Worm (Caenorhabditis elegans): ENCODE data around the gene orc-3.

Gene orc-3

DNA sequence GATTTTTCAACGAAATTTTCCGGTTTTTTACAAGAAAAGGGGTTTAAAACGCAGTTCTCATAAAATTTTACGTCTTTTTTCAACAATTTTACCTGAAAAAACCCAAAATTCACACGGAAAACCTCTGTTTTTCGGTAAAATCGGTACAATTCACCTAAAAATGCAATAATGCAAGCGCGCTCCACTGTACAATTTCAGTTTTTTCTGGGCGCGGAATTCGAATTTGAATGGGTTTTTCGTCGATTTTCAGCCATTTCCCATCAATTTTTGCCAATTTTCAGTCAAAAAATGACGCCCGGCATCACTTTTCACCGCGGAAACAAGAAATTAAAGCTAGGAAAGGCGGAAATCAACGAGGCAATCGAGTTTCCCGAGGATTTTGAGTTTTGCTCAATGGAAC, at the start of gene orc-3:
TSS of gene orc-3 (plus strand) at position 282 of the 400 bp plus-strand sequence.
- TF ChIP-seq Y53G8AR.9 (GFP tag; conservative IDR thresholded peaks at IDR 0.05) (no peak), lin-54 (GFP tag; optimal IDR thresholded peaks at IDR 0.05) (peak; percentile 74), dpl-1 (GFP tag; optimal IDR thresholded peaks at IDR 0.05) (peak; percentile 39), mcd-1 (GFP tag; IDR thresholded peaks at IDR 0.05) (peak; percentile 91), efl-1 (GFP tag; optimal IDR thresholded peaks at IDR 0.05) (peak; percentile 73), attf-5 (GFP tag; optimal IDR thresholded peaks at IDR 0.05) (peak; percentile 17), egl-44 (GFP tag; IDR thresholded peaks at IDR 0.05) (no peak), snpc-1.3 (tag; optimal IDR thresholded peaks at IDR 0.05; ENCODE audit: insufficient read depth) (no peak), repo-1 (tag; optimal IDR thresholded peaks at IDR 0.05) (no peak), nhr-120 (GFP tag; IDR thresholded peaks at IDR 0.05) (no peak), lin-35 (GFP tag; optimal IDR thresholded peaks at IDR 0.05) (peak in 1 of 3 experiments; percentile 69)

DNA sequence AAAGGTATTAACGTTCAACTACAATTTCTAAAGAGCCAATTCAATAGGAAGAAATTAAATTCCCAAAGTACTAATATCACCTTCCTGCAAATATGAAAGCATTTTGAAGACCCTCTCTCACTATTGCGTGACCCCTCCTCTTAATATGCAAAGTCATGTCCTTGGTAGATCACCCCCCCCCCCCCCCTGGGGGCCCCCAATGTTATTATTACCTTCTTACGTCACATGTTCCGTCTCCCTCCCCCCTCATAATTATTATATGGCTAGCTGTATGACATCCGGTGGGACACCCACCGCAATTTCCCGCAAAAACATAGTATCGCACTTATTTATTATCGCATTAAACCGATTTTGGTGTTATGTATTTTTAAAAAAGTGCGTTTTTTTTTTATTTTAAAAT, 46.0 kb upstream of the orc-3 start:
- TF ChIP-seq die-1 (tag; optimal IDR thresholded peaks at IDR 0.05) (no peak), hmg-1.2 (GFP tag; IDR thresholded peaks at IDR 0.05) (no peak), attf-5 (GFP tag; optimal IDR thresholded peaks at IDR 0.05) (no peak)

DNA sequence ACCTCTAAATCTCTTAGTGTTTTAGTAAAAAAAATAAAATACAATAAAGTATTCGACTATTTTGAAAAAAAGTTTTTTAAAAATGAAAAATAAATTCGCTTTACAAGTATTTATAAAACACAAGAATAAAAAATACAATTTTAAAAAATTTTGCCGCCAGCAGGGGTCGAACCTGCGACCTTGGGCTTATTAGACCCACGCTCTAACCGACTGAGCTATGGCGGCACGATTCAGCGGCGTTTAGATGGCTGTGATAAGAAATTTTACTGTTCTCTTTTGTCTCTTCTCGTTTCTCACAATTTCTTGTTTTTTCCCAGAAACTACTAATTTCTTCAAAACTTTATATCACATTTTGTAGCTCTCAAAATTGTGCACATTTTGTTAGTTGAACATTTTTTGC, 44.7 kb upstream of the orc-3 start:
- peak; percentile 68 for TF ChIP-seq him-1 (tag; optimal IDR thresholded peaks at IDR 0.05)
- peak; percentile 10 for TF ChIP-seq lsy-27 (tag; optimal IDR thresholded peaks at IDR 0.05; ENCODE audit: borderline replicate concordance, insufficient read depth)
- TF ChIP-seq F22D6.2 (tag; optimal IDR thresholded peaks at IDR 0.05), result no peak
- TF ChIP-seq F49E8.2 (tag; optimal IDR thresholded peaks at IDR 0.05; ENCODE audit: insufficient read depth), result peak; percentile 8
- peak; percentile 3 for TF ChIP-seq snpc-4 (GFP tag; optimal IDR thresholded peaks at IDR 0.05)
- no peak for TF ChIP-seq snpc-4 (tag; optimal IDR thresholded peaks at IDR 0.05)
- TF ChIP-seq nhr-120 (GFP tag; IDR thresholded peaks at IDR 0.05), result no peak
- TF ChIP-seq mes-4 (tag; optimal IDR thresholded peaks at IDR 0.05), result no peak
- no peak for TF ChIP-seq F37B4.10 (GFP tag; IDR thresholded peaks at IDR 0.05)
- TF ChIP-seq rpc-1 (optimal IDR thresholded peaks at IDR 0.05), result peak; percentile 70
- peak; percentile 81 for TF ChIP-seq rpc-1 (tag; optimal IDR thresholded peaks at IDR 0.05)
- 0 out of 2 replicates have a peak, but pooled peaks have one; percentile 57 for TF ChIP-seq nfyb-1 (GFP tag; IDR thresholded peaks at IDR 0.05)
- TF ChIP-seq Y53G8AR.9 (GFP tag; conservative IDR thresholded peaks at IDR 0.05), result no peak
- no peak for TF ChIP-seq pha-4 (tag; optimal IDR thresholded peaks at IDR 0.05)
- peak; percentile 32 for TF ChIP-seq lsl-1 (GFP tag; optimal IDR thresholded peaks at IDR 0.05)
- TF ChIP-seq ekl-4 (GFP tag; IDR thresholded peaks at IDR 0.05), result 0 out of 2 replicates have a peak, but pooled peaks have one; percentile 9
- TF ChIP-seq bed-1 (GFP tag; IDR thresholded peaks at IDR 0.05), result no peak
- no peak for TF ChIP-seq unc-130 (GFP tag; optimal IDR thresholded peaks at IDR 0.05)
- no peak for TF ChIP-seq B0336.3 (GFP tag; IDR thresholded peaks at IDR 0.05)
- no peak for TF ChIP-seq F57C9.4 (tag; optimal IDR thresholded peaks at IDR 0.05)
- TF ChIP-seq ztf-18 (tag; optimal IDR thresholded peaks at IDR 0.05), result peak; percentile 53
- no peak for TF ChIP-seq aptf-3 (GFP tag; IDR thresholded peaks at IDR 0.05)
- TF ChIP-seq xnd-1 (tag; optimal IDR thresholded peaks at IDR 0.05), result no peak
- TF ChIP-seq ama-1 (optimal IDR thresholded peaks at IDR 0.05), result no peak
- peak in 1 of 2 experiments; percentile 62 for TF ChIP-seq ama-1 (GFP tag; optimal IDR thresholded peaks at IDR 0.05)
- TF ChIP-seq snpc-3.4 (tag; optimal IDR thresholded peaks at IDR 0.05), result peak; percentile 0
- TF ChIP-seq tbp1 (GFP tag; optimal IDR thresholded peaks at IDR 0.05), result peak; percentile 88
- TF ChIP-seq B0261.1 (tag; optimal IDR thresholded peaks at IDR 0.05), result peak; percentile 70
- no peak for TF ChIP-seq ceh-79 (tag; optimal IDR thresholded peaks at IDR 0.05)
- TF ChIP-seq hmg-1.2 (GFP tag; IDR thresholded peaks at IDR 0.05), result peak; percentile 36; the same call in 1 of the 2 replicates
- peak; percentile 32; the same call in 1 of the 2 replicates for TF ChIP-seq dox-1 (GFP tag; IDR thresholded peaks at IDR 0.05)
- TF ChIP-seq T07F8.4 (tag; optimal IDR thresholded peaks at IDR 0.05), result no peak
- TF ChIP-seq ceh-58 (GFP tag; IDR thresholded peaks at IDR 0.05), result no peak
- TF ChIP-seq let-526 (GFP tag; IDR thresholded peaks at IDR 0.05), result no peak
- TF ChIP-seq sdz-38 (tag; optimal IDR thresholded peaks at IDR 0.05), result no peak
- TF ChIP-seq chd-7 (tag; optimal IDR thresholded peaks at IDR 0.05), result no peak
- TF ChIP-seq hlh-26 (GFP tag; conservative IDR thresholded peaks at IDR 0.05), result no peak
